Worm (Caenorhabditis elegans): Measurements from ENCODE around the gene K07D4.4.

ce11 chrII:3982313-3982712 is 49.9 kb downstream of the K07D4.4 start, which contains the start of gene lin-31:
- no peak for TF ChIP-seq him-1 (tag; optimal IDR thresholded peaks at IDR 0.05)
- no peak for TF ChIP-seq dao-5 (tag; optimal IDR thresholded peaks at IDR 0.05)

All from whole organism, L4/young adult.